Comparison of ENCODE assay signal across 4 worm cellular contexts in genomic region chrIV:11109771-11110170, ce11.
TF ChIP-seq lines count a peak whose summit lies in the region.

pigk-1 (minus strand) TSS chrIV:11110018.

TF ChIP-seq in whole organism, L1 larva, 84 proteins besides CTCF, POLR2A, EP300 and RAD21:
- no peak for TF ChIP-seq elt-2 (tag; optimal IDR thresholded peaks at IDR 0.05; lab: Kevin White, UChicago)
- peak in 1 of 2 experiments; percentile 37 for TF ChIP-seq lsy-2 (tag; optimal IDR thresholded peaks at IDR 0.05; lab: Kevin White, UChicago)
- 0 out of 2 replicates have a peak, but pooled peaks have one; percentile 6 for TF ChIP-seq nhr-19 (GFP tag; conservative IDR thresholded peaks at IDR 0.05; lab: Robert Waterston, UW)
- TF ChIP-seq vab-15 (tag; optimal IDR thresholded peaks at IDR 0.05; lab: Kevin White, UChicago) = no peak
- TF ChIP-seq ztf-11 (tag; optimal IDR thresholded peaks at IDR 0.05; lab: Kevin White, UChicago) = no peak
- no peak for TF ChIP-seq dpl-1 (GFP tag; optimal IDR thresholded peaks at IDR 0.05; lab: Kevin White, UChicago)
- TF ChIP-seq sptf-1 (tag; optimal IDR thresholded peaks at IDR 0.05; lab: Kevin White, UChicago) = no peak
- TF ChIP-seq nhr-90 (tag; optimal IDR thresholded peaks at IDR 0.05; lab: Kevin White, UChicago; ENCODE audit: poor library complexity) = no peak
- TF ChIP-seq aly-2 (tag; optimal IDR thresholded peaks at IDR 0.05; lab: Kevin White, UChicago) = peak; percentile 7
- no peak for TF ChIP-seq Y116A8C.19 (tag; optimal IDR thresholded peaks at IDR 0.05; lab: Kevin White, UChicago; ENCODE audit: borderline replicate concordance)
- TF ChIP-seq nhr-11 (tag; optimal IDR thresholded peaks at IDR 0.05; lab: Kevin White, UChicago) = no peak
- peak; percentile 27 for TF ChIP-seq fos-1 (tag; optimal IDR thresholded peaks at IDR 0.05; lab: Kevin White, UChicago)
- no peak for TF ChIP-seq C34B4.2 (tag; optimal IDR thresholded peaks at IDR 0.05; lab: Kevin White, UChicago)
- TF ChIP-seq nhr-71 (tag; optimal IDR thresholded peaks at IDR 0.05; lab: Kevin White, UChicago) = peak; percentile 12
- TF ChIP-seq nhr-28 (tag; optimal IDR thresholded peaks at IDR 0.05; lab: Kevin White, UChicago) = no peak
- TF ChIP-seq mab-9 (GFP tag; IDR thresholded peaks at IDR 0.05; lab: Robert Waterston, UW) = no peak
- TF ChIP-seq ceh-63 (GFP tag; optimal IDR thresholded peaks at IDR 0.05; lab: Kevin White, UChicago) = no peak
- TF ChIP-seq unc-98 (GFP tag; IDR thresholded peaks at IDR 0.05; lab: Robert Waterston, UW) = no peak
- TF ChIP-seq lir-3 (tag; optimal IDR thresholded peaks at IDR 0.05; lab: Kevin White, UChicago; ENCODE audit: poor library complexity) = no peak
- no peak for TF ChIP-seq pqm-1 (tag; optimal IDR thresholded peaks at IDR 0.05; lab: Kevin White, UChicago)
TF ChIP-seq in whole organism, L1 larva: peak in this region for 5.

TF ChIP-seq in whole organism, L3 larva, 47 proteins besides CTCF, POLR2A, EP300 and RAD21:
- TF ChIP-seq nhr-43 (tag; optimal IDR thresholded peaks at IDR 0.05; lab: Kevin White, UChicago; ENCODE audit: poor library complexity, severe bottlenecking) = peak; percentile 24
- peak; percentile 15 for TF ChIP-seq R02D3.7 (tag; optimal IDR thresholded peaks at IDR 0.05; lab: Kevin White, UChicago)
- no peak for TF ChIP-seq ceh-9 (tag; optimal IDR thresholded peaks at IDR 0.05; lab: Kevin White, UChicago)
- no peak for TF ChIP-seq elt-2 (tag; optimal IDR thresholded peaks at IDR 0.05; lab: Kevin White, UChicago)
- peak; percentile 9 for TF ChIP-seq ama-1 (optimal IDR thresholded peaks at IDR 0.05; lab: Kevin White, UChicago)
- no peak for TF ChIP-seq skn-1 (tag; optimal IDR thresholded peaks at IDR 0.05; lab: Kevin White, UChicago)
- TF ChIP-seq hmg-11 (tag; optimal IDR thresholded peaks at IDR 0.05; lab: Kevin White, UChicago) = no peak
- no peak for TF ChIP-seq pha-4 (tag; optimal IDR thresholded peaks at IDR 0.05; lab: Kevin White, UChicago)
- no peak for TF ChIP-seq elt-1 (tag; optimal IDR thresholded peaks at IDR 0.05; lab: Kevin White, UChicago)
- no peak for TF ChIP-seq aly-2 (tag; optimal IDR thresholded peaks at IDR 0.05; lab: Kevin White, UChicago)
- TF ChIP-seq egl-5 (tag; optimal IDR thresholded peaks at IDR 0.05; lab: Kevin White, UChicago) = no peak
- TF ChIP-seq nhr-77 (tag; optimal IDR thresholded peaks at IDR 0.05; lab: Kevin White, UChicago) = no peak

TF ChIP-seq in whole organism, L4 larva, 104 proteins besides CTCF, POLR2A, EP300 and RAD21:
- peak; percentile 58 for TF ChIP-seq F49E8.2 (tag; optimal IDR thresholded peaks at IDR 0.05; lab: Kevin White, UChicago; ENCODE audit: borderline replicate concordance)
- no peak for TF ChIP-seq arid-1 (GFP tag; conservative IDR thresholded peaks at IDR 0.05; lab: Robert Waterston, UW)
- TF ChIP-seq nhr-25 (tag; optimal IDR thresholded peaks at IDR 0.05; lab: Kevin White, UChicago; ENCODE audit: borderline replicate concordance, insufficient read depth) = no peak
- no peak for TF ChIP-seq pqm-1 (tag; optimal IDR thresholded peaks at IDR 0.05; lab: Kevin White, UChicago)
- TF ChIP-seq snpc-4 (tag; optimal IDR thresholded peaks at IDR 0.05; lab: Kevin White, UChicago) = no peak
- TF ChIP-seq fos-1 (tag; optimal IDR thresholded peaks at IDR 0.05; lab: Kevin White, UChicago) = no peak
- no peak for TF ChIP-seq nhr-76 (tag; optimal IDR thresholded peaks at IDR 0.05; lab: Kevin White, UChicago)
- peak; percentile 12; the same call in 1 of the 2 replicates for TF ChIP-seq ctbp-1 (GFP tag; IDR thresholded peaks at IDR 0.05; lab: Robert Waterston, UW)
- TF ChIP-seq lin-38 (GFP tag; IDR thresholded peaks at IDR 0.05; lab: Robert Waterston, UW) = peak; percentile 52
- TF ChIP-seq snpc-1.2 (GFP tag; IDR thresholded peaks at IDR 0.05; lab: Robert Waterston, UW) = peak; percentile 62; the same call in 1 of the 2 replicates
- TF ChIP-seq ama-1 (optimal IDR thresholded peaks at IDR 0.05; lab: Kevin White, UChicago) = peak; percentile 65
- TF ChIP-seq Y105C5A.15 (GFP tag; IDR thresholded peaks at IDR 0.05; lab: Robert Waterston, UW) = no peak
- 0 out of 2 replicates have a peak, but pooled peaks have one; percentile 46 for TF ChIP-seq dmd-8 (GFP tag; IDR thresholded peaks at IDR 0.05; lab: Robert Waterston, UW)
- no peak for TF ChIP-seq mes-2 (tag; optimal IDR thresholded peaks at IDR 0.05; lab: Kevin White, UChicago; ENCODE audit: poor library complexity, severe bottlenecking)
- TF ChIP-seq mxl-2 (GFP tag; conservative IDR thresholded peaks at IDR 0.05; lab: Robert Waterston, UW) = no peak
- TF ChIP-seq dve-1 (tag; optimal IDR thresholded peaks at IDR 0.05; lab: Kevin White, UChicago; ENCODE audit: insufficient read depth) = no peak
- peak in 1 of 2 experiments; percentile 27 for TF ChIP-seq ZK546.5 (tag; optimal IDR thresholded peaks at IDR 0.05; lab: Kevin White, UChicago)
- TF ChIP-seq Y75B8A.6 (GFP tag; IDR thresholded peaks at IDR 0.05; lab: Robert Waterston, UW) = no peak
- TF ChIP-seq attf-4 (tag; optimal IDR thresholded peaks at IDR 0.05; lab: Kevin White, UChicago) = no peak
- TF ChIP-seq madf-9 (GFP tag; conservative IDR thresholded peaks at IDR 0.05; lab: Robert Waterston, UW) = 0 out of 2 replicates have a peak, but pooled peaks have one; percentile 17
- TF ChIP-seq Y48G9A.11 (GFP tag; IDR thresholded peaks at IDR 0.05; lab: Robert Waterston, UW) = peak; percentile 41; the same call in 1 of the 2 replicates
- TF ChIP-seq hmg-1.1 (GFP tag; IDR thresholded peaks at IDR 0.05; lab: Robert Waterston, UW) = 0 out of 2 replicates have a peak, but pooled peaks have one; percentile 15
- 0 out of 2 replicates have a peak, but pooled peaks have one; percentile 41 for TF ChIP-seq daf-19 (GFP tag; conservative IDR thresholded peaks at IDR 0.05; lab: Robert Waterston, UW)
- 0 out of 2 replicates have a peak, but pooled peaks have one; percentile 18 for TF ChIP-seq egl-43 (GFP tag; IDR thresholded peaks at IDR 0.05; lab: Robert Waterston, UW)
- peak; percentile 54; the same call in 1 of the 2 replicates for TF ChIP-seq pha-4 (GFP tag; IDR thresholded peaks at IDR 0.05; lab: Robert Waterston, UW)
- TF ChIP-seq pha-4 (tag; optimal IDR thresholded peaks at IDR 0.05; lab: Kevin White, UChicago) = no peak

TF ChIP-seq in whole organism, young adult, 124 proteins besides CTCF, POLR2A, EP300 and RAD21 (continues in another document):
- TF ChIP-seq ztf-26 (tag; optimal IDR thresholded peaks at IDR 0.05; lab: Kevin White, UChicago) (no peak), dox-1 (GFP tag; IDR thresholded peaks at IDR 0.05; lab: Robert Waterston, UW) (no peak), nfya-1 (tag; optimal IDR thresholded peaks at IDR 0.05; lab: Kevin White, UChicago; ENCODE audit: borderline replicate concordance, insufficient read depth) (no peak), ztf-22 (GFP tag; optimal IDR thresholded peaks at IDR 0.05; lab: Kevin White, UChicago) (no peak), dpff-1 (tag; optimal IDR thresholded peaks at IDR 0.05; lab: Kevin White, UChicago) (no peak), F57A8.1 (GFP tag; optimal IDR thresholded peaks at IDR 0.05; lab: Kevin White, UChicago) (no peak), F22D6.2 (tag; optimal IDR thresholded peaks at IDR 0.05; lab: Kevin White, UChicago) (no peak), T07F8.4 (tag; optimal IDR thresholded peaks at IDR 0.05; lab: Kevin White, UChicago) (no peak), C17E4.6 (GFP tag; IDR thresholded peaks at IDR 0.05; lab: Robert Waterston, UW) (peak; percentile 73; the same call in 1 of the 2 replicates), B0261.1 (tag; optimal IDR thresholded peaks at IDR 0.05; lab: Kevin White, UChicago) (no peak), rec-8 (tag; optimal IDR thresholded peaks at IDR 0.05; lab: Kevin White, UChicago) (no peak), lin-54 (GFP tag; optimal IDR thresholded peaks at IDR 0.05; lab: Kevin White, UChicago) (peak; percentile 56), madf-6 (GFP tag; IDR thresholded peaks at IDR 0.05; lab: Robert Waterston, UW) (peak; percentile 82), nfyb-1 (GFP tag; IDR thresholded peaks at IDR 0.05; lab: Robert Waterston, UW) (no peak; the same call in 1 of the 2 replicates), cebp-1 (GFP tag; IDR thresholded peaks at IDR 0.05; lab: Robert Waterston, UW) (no peak), cebp-1 (tag; optimal IDR thresholded peaks at IDR 0.05; lab: Kevin White, UChicago) (no peak), somi-1 (GFP tag; optimal IDR thresholded peaks at IDR 0.05; lab: Kevin White, UChicago) (no peak), hlh-12 (tag; optimal IDR thresholded peaks at IDR 0.05; lab: Kevin White, UChicago) (no peak), C06A6.2 (GFP tag; conservative IDR thresholded peaks at IDR 0.05; lab: Robert Waterston, UW) (no peak), ztf-28 (GFP tag; IDR thresholded peaks at IDR 0.05; lab: Robert Waterston, UW) (no peak), akir-1 (GFP tag; optimal IDR thresholded peaks at IDR 0.05; lab: Kevin White, UChicago) (no peak), ztf-25 (GFP tag; IDR thresholded peaks at IDR 0.05; lab: Robert Waterston, UW) (no peak), egrh-3 (GFP tag; IDR thresholded peaks at IDR 0.05; lab: Robert Waterston, UW) (no peak), hmg-20 (GFP tag; IDR thresholded peaks at IDR 0.05; lab: Robert Waterston, UW) (no peak), snpc-4 (GFP tag; optimal IDR thresholded peaks at IDR 0.05; lab: Kevin White, UChicago) (no peak), snpc-4 (tag; optimal IDR thresholded peaks at IDR 0.05; lab: Kevin White, UChicago) (peak in 2 of 4 experiments; percentile 10 to 41), tbx-9 (tag; optimal IDR thresholded peaks at IDR 0.05; lab: Kevin White, UChicago; ENCODE audit: borderline replicate concordance) (no peak), ceh-91 (GFP tag; IDR thresholded peaks at IDR 0.05; lab: Robert Waterston, UW) (no peak), ceh-40 (GFP tag; IDR thresholded peaks at IDR 0.05; lab: Robert Waterston, UW) (no peak), atf-7 (tag; optimal IDR thresholded peaks at IDR 0.05; lab: Kevin White, UChicago) (no peak), aptf-2 (GFP tag; conservative IDR thresholded peaks at IDR 0.05; lab: Robert Waterston, UW) (no peak), ceh-27 (GFP tag; optimal IDR thresholded peaks at IDR 0.05; lab: Kevin White, UChicago) (peak; percentile 2), hmg-1.2 (GFP tag; IDR thresholded peaks at IDR 0.05; lab: Robert Waterston, UW) (peak; percentile 37; the same call in 1 of the 2 replicates), chd-7 (tag; optimal IDR thresholded peaks at IDR 0.05; lab: Kevin White, UChicago) (no peak), attf-3 (GFP tag; conservative IDR thresholded peaks at IDR 0.05; lab: Robert Waterston, UW) (no peak), nhr-27 (tag; optimal IDR thresholded peaks at IDR 0.05; lab: Kevin White, UChicago) (no peak), B0336.3 (GFP tag; IDR thresholded peaks at IDR 0.05; lab: Robert Waterston, UW) (peak; percentile 88), zim-3 (tag; optimal IDR thresholded peaks at IDR 0.05; lab: Kevin White, UChicago) (no peak), gei-17 (GFP tag; optimal IDR thresholded peaks at IDR 0.05; lab: Kevin White, UChicago) (no peak), attf-5 (GFP tag; optimal IDR thresholded peaks at IDR 0.05; lab: Kevin White, UChicago) (no peak)
